Fruit fly (Drosophila melanogaster) whole organism, embryonic: ENCODE results near the gene CG11986.

Source experiments
- B-H2 ChIP-seq: fragments of 200-800 bp; sonication (Bioruptor generic); optimal IDR thresholded peaks from 2 replicates; lab custom pipeline; 2018; ENCODE audit warnings: missing biosample characterization, mild to moderate bottlenecking, missing genetic modification characterization
- CG10209 ChIP-seq: fragments of 200-800 bp; sonication (Bioruptor generic); optimal IDR thresholded peaks from 3 replicates; lab custom pipeline; 2017; ENCODE audit warnings: missing biosample characterization, mild to moderate bottlenecking, missing genetic modification characterization, missing genetic modification reagents
- CG11504 ChIP-seq: fragments of 200-800 bp; sonication (Bioruptor generic); optimal IDR thresholded peaks from 3 replicates; lab custom pipeline; 2019; ENCODE audit warnings: missing biosample characterization, mild to moderate bottlenecking, missing genetic modification characterization, moderate library complexity
- CG11695 ChIP-seq: fragments of 200-800 bp; sonication (Bioruptor generic); IDR thresholded peaks from 3 replicates; pipeline ENCODE4 v1.3.6; 2022; ENCODE audit warnings: missing biosample characterization, missing genetic modification characterization
- CG12155 ChIP-seq: fragments of 200-800 bp; sonication (Bioruptor generic); optimal IDR thresholded peaks from 3 replicates; lab custom pipeline; 2016; ENCODE audit warnings: missing biosample characterization, missing genetic modification characterization
- CG12659 ChIP-seq: fragments of 200-800 bp; sonication (Bioruptor generic); optimal IDR thresholded peaks from 3 replicates; lab custom pipeline; 2017; ENCODE audit warnings: mild to moderate bottlenecking, missing biosample characterization, missing genetic modification reagents, missing genetic modification characterization
- CG12942 ChIP-seq: fragments of 200-800 bp; sonication (Bioruptor generic); optimal IDR thresholded peaks from 3 replicates; lab custom pipeline; 2016; ENCODE audit warnings: missing biosample characterization, missing genetic modification characterization
- CG13296 ChIP-seq: fragments of 200-800 bp; sonication (Bioruptor generic); optimal IDR thresholded peaks from 3 replicates; lab custom pipeline; 2018; ENCODE audit warnings: missing biosample characterization, mild to moderate bottlenecking, missing genetic modification characterization
- CG14710 ChIP-seq: fragments of 200-800 bp; sonication (Bioruptor generic); optimal IDR thresholded peaks from 3 replicates; lab custom pipeline; 2019; ENCODE audit warnings: missing biosample characterization, mild to moderate bottlenecking, missing genetic modification characterization, moderate library complexity
- CG15011 ChIP-seq: fragments of 200-800 bp; sonication (Bioruptor generic); optimal IDR thresholded peaks from 3 replicates; lab custom pipeline; 2018; ENCODE audit warnings: missing biosample characterization, mild to moderate bottlenecking, missing genetic modification characterization
- CG16813 ChIP-seq: fragments of 200-800 bp; sonication (Bioruptor generic); IDR thresholded peaks from 3 replicates; pipeline ENCODE4 v1.3.6; 2022; ENCODE audit warnings: missing biosample characterization, missing genetic modification characterization; ENCODE audit not compliant: partially characterized antibody
- CG17612 ChIP-seq: fragments of 200-800 bp; sonication (Bioruptor generic); IDR thresholded peaks from 2 replicates; pipeline ENCODE4 v1.3.6; 2022; ENCODE audit warnings: missing biosample characterization, missing genetic modification characterization
- CG1792 ChIP-seq: fragments of 200-800 bp; sonication (Bioruptor generic); optimal IDR thresholded peaks from 2 replicates; lab custom pipeline; 2016; ENCODE audit warnings: missing biosample characterization, missing genetic modification characterization
- CG2116 ChIP-seq: fragments of 200-800 bp; sonication (Bioruptor generic); optimal IDR thresholded peaks from 3 replicates; lab custom pipeline; 2018; ENCODE audit warnings: missing biosample characterization, mild to moderate bottlenecking, missing genetic modification characterization
- CG2129 ChIP-seq: fragments of 200-800 bp; sonication (Bioruptor generic); IDR thresholded peaks from 2 replicates; pipeline ENCODE4 v1.3.6; 2022; ENCODE audit warnings: missing biosample characterization, missing genetic modification characterization; ENCODE audit not compliant: partially characterized antibody
- CG2712 ChIP-seq: fragments of 200-800 bp; optimal IDR thresholded peaks from 3 replicates; lab custom pipeline; 2019; ENCODE audit warnings: missing biosample characterization, mild to moderate bottlenecking, missing genetic modification characterization, moderate library complexity
- CG3065 ChIP-seq: fragments of 200-800 bp; sonication (Bioruptor generic); optimal IDR thresholded peaks from 2 replicates; lab custom pipeline; 2016; ENCODE audit warnings: missing biosample characterization, missing genetic modification characterization
- CG4730 ChIP-seq: fragments of 200-800 bp; sonication (Bioruptor generic); IDR thresholded peaks from 2 replicates; pipeline ENCODE4 v1.3.6; 2022; ENCODE audit warnings: missing biosample characterization, missing genetic modification characterization
- CG6683 ChIP-seq: fragments of 200-800 bp; sonication (Bioruptor generic); optimal IDR thresholded peaks from 2 replicates; lab custom pipeline; 2017; ENCODE audit warnings: missing biosample characterization, mild to moderate bottlenecking, missing genetic modification characterization, missing genetic modification reagents
- CG7839 ChIP-seq: fragments of 200-800 bp; sonication (Bioruptor generic); optimal IDR thresholded peaks from 3 replicates; lab custom pipeline; 2018; ENCODE audit warnings: missing biosample characterization, mild to moderate bottlenecking, missing genetic modification characterization, moderate library complexity
- CG7963 ChIP-seq: fragments of 200-800 bp; sonication (Bioruptor generic); IDR thresholded peaks from 3 replicates; pipeline ENCODE4 v1.3.6; 2022; ENCODE audit warnings: missing biosample characterization, missing genetic modification characterization; ENCODE audit not compliant: partially characterized antibody
- CG7987 ChIP-seq: fragments of 200-800 bp; sonication (Bioruptor generic); optimal IDR thresholded peaks from 2 replicates; lab custom pipeline; 2018; ENCODE audit warnings: missing biosample characterization, mild to moderate bottlenecking, missing genetic modification characterization, moderate library complexity
- Camta ChIP-seq: fragments of 200-800 bp; sonication (Bioruptor generic); optimal IDR thresholded peaks from 2 replicates; lab custom pipeline; 2016; ENCODE audit warnings: missing biosample characterization, missing genetic modification characterization
- Dek ChIP-seq: fragments of 200-800 bp; sonication (Bioruptor generic); optimal IDR thresholded peaks from 3 replicates; lab custom pipeline; 2019; ENCODE audit warnings: missing biosample characterization, mild to moderate bottlenecking, missing genetic modification characterization, moderate library complexity
- Fer1 ChIP-seq: fragments of 200-800 bp; sonication (Bioruptor generic); optimal IDR thresholded peaks from 2 replicates; lab custom pipeline; 2017; ENCODE audit warnings: missing biosample characterization, mild to moderate bottlenecking, missing genetic modification characterization
- Fer3 ChIP-seq: fragments of 200-800 bp; sonication (Bioruptor generic); optimal IDR thresholded peaks from 2 replicates; lab custom pipeline; 2018; ENCODE audit warnings: missing biosample characterization, mild to moderate bottlenecking, missing genetic modification characterization, moderate library complexity
- Hey ChIP-seq: fragments of 200-800 bp; sonication (Bioruptor generic); optimal IDR thresholded peaks from 3 replicates; lab custom pipeline; 2018; ENCODE audit warnings: missing biosample characterization, mild to moderate bottlenecking, missing genetic modification characterization
- Hr39 ChIP-seq: fragments of >200 bp; optimal IDR thresholded peaks from 2 replicates; lab custom pipeline; 2017
- Jarid2 ChIP-seq: fragments of 200-800 bp; sonication (Bioruptor generic); optimal IDR thresholded peaks from 3 replicates; lab custom pipeline; 2017; ENCODE audit warnings: mild to moderate bottlenecking, missing biosample characterization, missing genetic modification reagents, missing genetic modification characterization
- Lpt ChIP-seq: fragments of >200 bp; optimal IDR thresholded peaks from 2 replicates; lab custom pipeline; 2018; ENCODE audit warnings: missing biosample characterization, missing genetic modification characterization
- Nf-YB ChIP-seq: fragments of 200-800 bp; sonication (Bioruptor generic); optimal IDR thresholded peaks from 3 replicates; lab custom pipeline; 2019; ENCODE audit warnings: missing biosample characterization, mild to moderate bottlenecking, missing genetic modification characterization, moderate library complexity
- Side ChIP-seq: fragments of 200-800 bp; sonication (Bioruptor generic); optimal IDR thresholded peaks from 2 replicates; lab custom pipeline; 2016; ENCODE audit warnings: missing biosample characterization, missing genetic modification characterization
- Spps ChIP-seq: fragments of 200-800 bp; sonication (Bioruptor generic); optimal IDR thresholded peaks from 2 replicates; lab custom pipeline; 2018; ENCODE audit warnings: missing biosample characterization, mild to moderate bottlenecking, missing genetic modification characterization
- Xbp1 ChIP-seq: fragments of 200-800 bp; sonication (Bioruptor generic); optimal IDR thresholded peaks from 3 replicates; lab custom pipeline; 2016; ENCODE audit warnings: missing biosample characterization, mild to moderate bottlenecking, missing genetic modification characterization
- crol ChIP-seq: fragments of 200-800 bp; sonication (Bioruptor generic); IDR thresholded peaks from 2 replicates; pipeline ENCODE4 v1.3.6; 2022; ENCODE audit warnings: missing biosample characterization, missing genetic modification characterization
- dm ChIP-seq: fragments of 200-800 bp; sonication (Bioruptor generic); optimal IDR thresholded peaks from 3 replicates; lab custom pipeline; 2016; ENCODE audit warnings: missing biosample characterization, missing genetic modification characterization
- dmrt11E ChIP-seq: fragments of 200-800 bp; sonication (Bioruptor generic); optimal IDR thresholded peaks from 3 replicates; lab custom pipeline; 2018; ENCODE audit warnings: missing biosample characterization, mild to moderate bottlenecking, missing genetic modification characterization, moderate library complexity
- ems ChIP-seq: fragments of 200-800 bp; sonication (Bioruptor generic); optimal IDR thresholded peaks from 3 replicates; lab custom pipeline; 2016; ENCODE audit warnings: missing biosample characterization, missing genetic modification characterization
- fd64A ChIP-seq: fragments of 200-800 bp; sonication (Bioruptor generic); optimal IDR thresholded peaks from 3 replicates; lab custom pipeline; 2018; ENCODE audit warnings: missing biosample characterization, mild to moderate bottlenecking, missing genetic modification characterization
- gcm ChIP-seq: fragments of 200-800 bp; sonication (Bioruptor generic); optimal IDR thresholded peaks from 2 replicates; lab custom pipeline; 2019; ENCODE audit warnings: missing biosample characterization, mild to moderate bottlenecking, missing genetic modification characterization, moderate library complexity
- knrl ChIP-seq: fragments of 200-800 bp; sonication (Bioruptor generic); IDR thresholded peaks from 3 replicates; pipeline ENCODE4 v1.3.6; 2022; ENCODE audit warnings: missing biosample characterization, missing genetic modification characterization; ENCODE audit not compliant: partially characterized antibody
- nerfin-2 ChIP-seq: fragments of 200-800 bp; sonication (Bioruptor generic); IDR thresholded peaks from 2 replicates; pipeline ENCODE4 v1.3.6; 2022; ENCODE audit warnings: missing biosample characterization, missing genetic modification characterization; ENCODE audit not compliant: partially characterized antibody
- otp ChIP-seq: fragments of 200-800 bp; sonication (Bioruptor generic); IDR thresholded peaks from 3 replicates; pipeline ENCODE4, ENCODE4 v1.3.6; 2022; ENCODE audit warnings: missing biosample characterization, missing genetic modification characterization
- psq ChIP-seq: fragments of 200-800 bp; sonication (Bioruptor generic); optimal IDR thresholded peaks from 2 replicates; lab custom pipeline; 2017; ENCODE audit warnings: missing biosample characterization, missing genetic modification characterization
- pzg ChIP-seq: fragments of 200-800 bp; sonication (Bioruptor generic); optimal IDR thresholded peaks from 3 replicates; lab custom pipeline; 2018; ENCODE audit warnings: missing biosample characterization, mild to moderate bottlenecking, missing genetic modification characterization, moderate library complexity
- sd ChIP-seq: fragments of 200-800 bp; sonication (Bioruptor generic); optimal IDR thresholded peaks from 3 replicates; lab custom pipeline; 2018; ENCODE audit warnings: missing biosample characterization, mild to moderate bottlenecking, missing genetic modification characterization, moderate library complexity
- sima ChIP-seq: fragments of 200-800 bp; sonication (Bioruptor generic); optimal IDR thresholded peaks from 2 replicates; lab custom pipeline; 2016; ENCODE audit warnings: missing biosample characterization, missing genetic modification characterization
- sna ChIP-seq: fragments of 200-800 bp; sonication (Bioruptor generic); IDR thresholded peaks from 2 replicates; pipeline ENCODE4 v1.3.6; 2022; ENCODE audit warnings: missing biosample characterization, missing genetic modification characterization; ENCODE audit not compliant: partially characterized antibody
- vvl ChIP-seq: fragments of 200-800 bp; sonication (Bioruptor generic); IDR thresholded peaks from 2 replicates; pipeline ENCODE4 v1.3.6; 2022; ENCODE audit warnings: missing biosample characterization, missing genetic modification characterization
- z ChIP-seq: fragments of 200-800 bp; sonication (Bioruptor generic); IDR thresholded peaks from 3 replicates; pipeline ENCODE4 v1.3.6; 2022; ENCODE audit warnings: missing biosample characterization, missing genetic modification characterization

CG11986 gene

DNA sequence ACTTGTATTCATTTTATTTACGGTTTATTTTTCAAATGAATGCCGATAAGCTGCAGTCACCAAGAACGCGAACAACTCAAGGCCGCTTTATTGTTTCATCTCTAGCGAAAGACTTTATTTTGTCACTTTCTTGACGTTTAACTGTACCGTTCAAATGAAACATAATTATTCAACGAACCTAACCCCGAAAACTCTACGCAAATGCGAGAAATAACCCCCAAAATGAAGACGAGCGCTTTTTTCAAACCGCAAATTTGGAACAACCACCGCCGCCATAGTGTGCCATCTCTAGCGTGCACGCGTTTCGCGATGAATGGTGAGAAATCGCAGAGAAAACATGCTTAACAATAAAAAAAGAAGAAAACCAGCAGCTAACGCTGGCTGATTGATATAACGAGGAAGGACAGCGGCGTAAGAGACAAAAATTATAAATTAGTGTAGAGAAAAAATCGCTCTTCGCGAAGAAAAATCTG is 30.6 kb upstream of the CG11986 start, which contains the start of gene CG11970 (continued):
- TF ChIP-seq CG1792 (GFP tag; lab: Kevin White, UChicago) = no peak
- TF ChIP-seq CG6683 (GFP tag; lab: Kevin White, UChicago) = no peak
- TF ChIP-seq CG3065 = no peak
- TF ChIP-seq CG7987 (GFP tag; lab: Kevin White, UChicago) = no peak
- no peak for TF ChIP-seq otp (GFP tag; lab: Robert Waterston, UW)
- TF ChIP-seq Xbp1 (GFP tag; lab: Kevin White, UChicago) = peak; percentile 9
- TF ChIP-seq psq (GFP tag; lab: Kevin White, UChicago) = no peak
- peak; percentile 74 for TF ChIP-seq knrl
- no peak for TF ChIP-seq Jarid2 (GFP tag; lab: Kevin White, UChicago)
- no peak for TF ChIP-seq CG15011 (GFP tag; lab: Kevin White, UChicago)
- TF ChIP-seq vvl = peak; percentile 22; the same call in 1 of the 2 replicates
- TF ChIP-seq CG2712 = peak; percentile 40
- TF ChIP-seq Side (GFP tag; lab: Kevin White, UChicago) = peak; percentile 30
- TF ChIP-seq CG13296 (GFP tag; lab: Kevin White, UChicago) = no peak
- TF ChIP-seq Nf-YB (GFP tag; lab: Kevin White, UChicago) = no peak
- no peak for TF ChIP-seq CG11695 (GFP tag; lab: Robert Waterston, UW)
- TF ChIP-seq CG12942 = no peak
- no peak for TF ChIP-seq Fer1 (GFP tag; lab: Kevin White, UChicago)
- peak; percentile 1 for TF ChIP-seq Dek
- peak; percentile 41 for TF ChIP-seq CG2116 (GFP tag; lab: Kevin White, UChicago)
- no peak for TF ChIP-seq sd
- no peak for TF ChIP-seq B-H2 (GFP tag; lab: Kevin White, UChicago)
- TF ChIP-seq sima (GFP tag; lab: Kevin White, UChicago) = no peak
- TF ChIP-seq crol (GFP tag; lab: Robert Waterston, UW) = no peak
- no peak for TF ChIP-seq Fer3
- TF ChIP-seq Hey (tag; lab: Kevin White, UChicago) = no peak
- no peak for TF ChIP-seq CG4730
- peak; percentile 65 for TF ChIP-seq CG16813 (GFP tag; lab: Robert Waterston, UW)
- TF ChIP-seq fd64A (GFP tag; lab: Kevin White, UChicago) = no peak
- TF ChIP-seq CG10209 (GFP tag; lab: Kevin White, UChicago) = no peak
- TF ChIP-seq CG2129 = 0 out of 2 replicates have a peak, but pooled peaks have one; percentile 10
- peak; percentile 34 for TF ChIP-seq CG12155 (GFP tag; lab: Kevin White, UChicago)
- 0 out of 2 replicates have a peak, but pooled peaks have one; percentile 19 for TF ChIP-seq nerfin-2 (GFP tag; lab: Robert Waterston, UW)
- peak; percentile 32 for TF ChIP-seq Camta (GFP tag; lab: Kevin White, UChicago)
- no peak for TF ChIP-seq CG7839
- TF ChIP-seq CG12659 (GFP tag; lab: Kevin White, UChicago) = peak; percentile 30
- TF ChIP-seq Lpt (GFP tag; lab: Kevin White, UChicago) = no peak
- no peak for TF ChIP-seq z (GFP tag; lab: Robert Waterston, UW)
- no peak for TF ChIP-seq Hr39
- no peak for TF ChIP-seq CG17612 (GFP tag; lab: Robert Waterston, UW)
- TF ChIP-seq gcm (GFP tag; lab: Kevin White, UChicago) = no peak
- no peak for TF ChIP-seq ems (GFP tag; lab: Kevin White, UChicago)
- TF ChIP-seq CG11504 (tag; lab: Kevin White, UChicago) = no peak
- peak; percentile 22 for TF ChIP-seq dmrt11E (tag; lab: Kevin White, UChicago)
- TF ChIP-seq sna = no peak
- TF ChIP-seq CG14710 (tag; lab: Kevin White, UChicago) = peak; percentile 55
- TF ChIP-seq dm (GFP tag; lab: Kevin White, UChicago) = peak; percentile 61
- TF ChIP-seq CG7963 = no peak
- TF ChIP-seq Spps (tag; lab: Kevin White, UChicago) = no peak
- TF ChIP-seq pzg (GFP tag; lab: Kevin White, UChicago) = peak; percentile 57
